Fruit fly (Drosophila melanogaster) whole organism, embryonic: ENCODE measurements around the gene CG32313.

Source experiments
- Asciz ChIP-seq: fragments of 200-800 bp; sonication (Bioruptor generic); optimal IDR thresholded peaks from 2 replicates; lab custom pipeline; 2017; ENCODE audit warnings: missing biosample characterization, mild to moderate bottlenecking, missing genetic modification characterization, missing genetic modification reagents
- CG11696 ChIP-seq: fragments of 200-800 bp; sonication (Bioruptor generic); IDR thresholded peaks from 2 replicates; pipeline ENCODE4 v1.3.6; 2022; ENCODE audit warnings: missing biosample characterization, missing genetic modification characterization
- CG12155 ChIP-seq: fragments of 200-800 bp; sonication (Bioruptor generic); optimal IDR thresholded peaks from 3 replicates; lab custom pipeline; 2016; ENCODE audit warnings: missing biosample characterization, missing genetic modification characterization
- CG12659 ChIP-seq: fragments of 200-800 bp; sonication (Bioruptor generic); optimal IDR thresholded peaks from 3 replicates; lab custom pipeline; 2017; ENCODE audit warnings: mild to moderate bottlenecking, missing biosample characterization, missing genetic modification reagents, missing genetic modification characterization
- CG12769 ChIP-seq: fragments of 200-800 bp; sonication (Bioruptor generic); optimal IDR thresholded peaks from 2 replicates; lab custom pipeline; 2019; ENCODE audit warnings: missing biosample characterization, mild to moderate bottlenecking, missing genetic modification characterization, moderate library complexity
- CG12942 ChIP-seq: fragments of 200-800 bp; sonication (Bioruptor generic); optimal IDR thresholded peaks from 3 replicates; lab custom pipeline; 2016; ENCODE audit warnings: missing biosample characterization, missing genetic modification characterization
- CG15601 ChIP-seq: fragments of 200-800 bp; sonication (Bioruptor generic); optimal IDR thresholded peaks from 3 replicates; lab custom pipeline; 2019; ENCODE audit warnings: missing biosample characterization, mild to moderate bottlenecking, missing genetic modification characterization, moderate library complexity
- CG1603 ChIP-seq: fragments of 200-800 bp; sonication (Bioruptor generic); optimal IDR thresholded peaks from 2 replicates; lab custom pipeline; 2019; ENCODE audit warnings: missing biosample characterization, mild to moderate bottlenecking, missing genetic modification characterization, moderate library complexity
- CG16813 ChIP-seq: fragments of 200-800 bp; sonication (Bioruptor generic); IDR thresholded peaks from 3 replicates; pipeline ENCODE4 v1.3.6; 2022; ENCODE audit warnings: missing biosample characterization, missing genetic modification characterization; ENCODE audit not compliant: partially characterized antibody
- CG17359 ChIP-seq: fragments of 200-800 bp; sonication (Bioruptor generic); optimal IDR thresholded peaks from 3 replicates; lab custom pipeline; 2018; ENCODE audit warnings: missing biosample characterization, mild to moderate bottlenecking, missing genetic modification characterization, moderate library complexity
- CG17802 ChIP-seq: fragments of 200-800 bp; sonication (Bioruptor generic); optimal IDR thresholded peaks from 2 replicates; lab custom pipeline; 2018; ENCODE audit warnings: missing biosample characterization, mild to moderate bottlenecking, missing genetic modification characterization, moderate library complexity
- CG17829 ChIP-seq: fragments of 200-800 bp; optimal IDR thresholded peaks from 2 replicates; lab custom pipeline; 2019; ENCODE audit warnings: missing biosample characterization, mild to moderate bottlenecking, missing genetic modification characterization, moderate library complexity
- CG2678 ChIP-seq: fragments of 200-800 bp; sonication (Bioruptor generic); optimal IDR thresholded peaks from 3 replicates; lab custom pipeline; 2019; ENCODE audit warnings: missing biosample characterization, mild to moderate bottlenecking, missing genetic modification characterization, moderate library complexity
- CG30020 ChIP-seq: fragments of 200-800 bp; optimal IDR thresholded peaks from 2 replicates; lab custom pipeline; 2019; ENCODE audit warnings: missing biosample characterization, mild to moderate bottlenecking, missing genetic modification characterization, moderate library complexity
- CG3838 ChIP-seq: fragments of 200-800 bp; sonication (Bioruptor generic); optimal IDR thresholded peaks from 3 replicates; lab custom pipeline; 2016; ENCODE audit warnings: missing biosample characterization, missing genetic modification characterization
- CG42726 ChIP-seq: fragments of 200-800 bp; sonication (Bioruptor generic); IDR thresholded peaks from 2 replicates; pipeline ENCODE4 v1.3.6; 2022; ENCODE audit warnings: missing biosample characterization, missing genetic modification characterization; ENCODE audit not compliant: partially characterized antibody
- CG6272 ChIP-seq: fragments of 200-800 bp; sonication (Bioruptor generic); IDR thresholded peaks from 2 replicates; pipeline ENCODE4 v1.3.6; 2022; ENCODE audit warnings: missing biosample characterization, missing genetic modification characterization
- CG7839 ChIP-seq: fragments of 200-800 bp; sonication (Bioruptor generic); optimal IDR thresholded peaks from 3 replicates; lab custom pipeline; 2018; ENCODE audit warnings: missing biosample characterization, mild to moderate bottlenecking, missing genetic modification characterization, moderate library complexity
- Deaf1 ChIP-seq: fragments of 200-800 bp; optimal IDR thresholded peaks from 3 replicates; lab custom pipeline; 2019; ENCODE audit warnings: missing biosample characterization, mild to moderate bottlenecking, missing genetic modification characterization, moderate library complexity
- Dll ChIP-seq: fragments of 200-800 bp; sonication (Bioruptor generic); IDR thresholded peaks from 4 replicates; pipeline ENCODE4 v1.3.6; 2022; ENCODE audit warnings: missing biosample characterization, missing genetic modification characterization; ENCODE audit not compliant: partially characterized antibody
- Doc3 ChIP-seq: fragments of 200-800 bp; sonication (Bioruptor generic); IDR thresholded peaks from 3 replicates; pipeline ENCODE4 v1.3.6; 2022; ENCODE audit warnings: missing biosample characterization, missing genetic modification characterization; ENCODE audit not compliant: partially characterized antibody
- Dp ChIP-seq: fragments of 200-800 bp; sonication (Bioruptor generic); optimal IDR thresholded peaks from 2 replicates; lab custom pipeline; 2018; ENCODE audit warnings: missing biosample characterization, mild to moderate bottlenecking, missing genetic modification characterization, moderate library complexity
- Dref ChIP-seq: fragments of 200-800 bp; sonication (Bioruptor generic); IDR thresholded peaks from 2 replicates; pipeline ENCODE4 v1.3.6; 2022; ENCODE audit warnings: missing biosample characterization, missing genetic modification characterization
- ERR ChIP-seq: fragments of 200-800 bp; sonication (Bioruptor generic); optimal IDR thresholded peaks from 2 replicates; lab custom pipeline; 2016; ENCODE audit warnings: missing biosample characterization, missing genetic modification characterization
- Ets97D ChIP-seq: fragments of 200-800 bp; sonication (Bioruptor generic); optimal IDR thresholded peaks from 3 replicates; lab custom pipeline; 2016; ENCODE audit warnings: missing biosample characterization, missing genetic modification characterization
- Gsc ChIP-seq: fragments of 200-800 bp; sonication (Bioruptor generic); IDR thresholded peaks from 2 replicates; pipeline ENCODE4 v1.3.6; 2022; ENCODE audit warnings: missing biosample characterization, missing genetic modification characterization
- HLH4C ChIP-seq: fragments of 200-800 bp; sonication (Bioruptor generic); IDR thresholded peaks from 3 replicates; pipeline ENCODE4 v1.3.6; 2022; ENCODE audit warnings: missing biosample characterization, missing genetic modification characterization; ENCODE audit not compliant: partially characterized antibody
- HLH54F ChIP-seq: fragments of 200-800 bp; sonication (Bioruptor generic); optimal IDR thresholded peaks from 3 replicates; lab custom pipeline; 2016; ENCODE audit warnings: missing biosample characterization, missing genetic modification characterization
- Med ChIP-seq: fragments of 200-800 bp; sonication (Bioruptor generic); peaks from one replicate; lab custom pipeline; 2016; ENCODE audit warnings: missing biosample characterization, missing genetic modification characterization, mild to moderate bottlenecking, inconsistent platforms, moderate library complexity
- PHDP ChIP-seq: fragments of 200-800 bp; sonication (Bioruptor generic); optimal IDR thresholded peaks from 3 replicates; lab custom pipeline; 2018; ENCODE audit warnings: missing biosample characterization, mild to moderate bottlenecking, missing genetic modification characterization, moderate library complexity
- Ravus ChIP-seq: fragments of 200-800 bp; sonication (Bioruptor generic); IDR thresholded peaks from 2 replicates; pipeline ENCODE4 v1.3.6; 2022; ENCODE audit warnings: missing biosample characterization, missing genetic modification characterization
- Rfx ChIP-seq: fragments of 200-800 bp; sonication (Bioruptor generic); IDR thresholded peaks from 2 replicates; pipeline ENCODE4 v1.3.6; 2022; ENCODE audit warnings: missing biosample characterization, missing genetic modification characterization
- Rx ChIP-seq: fragments of 200-800 bp; sonication (Bioruptor generic); IDR thresholded peaks from 2 replicates; pipeline ENCODE4 v1.3.6; 2022; ENCODE audit warnings: missing biosample characterization, missing genetic modification characterization
- Side ChIP-seq: fragments of 200-800 bp; sonication (Bioruptor generic); optimal IDR thresholded peaks from 2 replicates; lab custom pipeline; 2016; ENCODE audit warnings: missing biosample characterization, missing genetic modification characterization
- al ChIP-seq: fragments of 200-800 bp; sonication (Bioruptor generic); IDR thresholded peaks from 2 replicates; pipeline ENCODE4 v1.3.6; 2022; ENCODE audit warnings: missing biosample characterization, missing genetic modification characterization
- corto ChIP-seq: fragments of 200-800 bp; sonication (Bioruptor generic); optimal IDR thresholded peaks from 2 replicates; lab custom pipeline; 2016; ENCODE audit warnings: missing biosample characterization, mild to moderate bottlenecking, missing genetic modification characterization, moderate library complexity
- crol ChIP-seq: fragments of 200-800 bp; sonication (Bioruptor generic); IDR thresholded peaks from 2 replicates; pipeline ENCODE4 v1.3.6; 2022; ENCODE audit warnings: missing biosample characterization, missing genetic modification characterization
- gro ChIP-seq: fragments of 200-800 bp; sonication (Bioruptor generic); optimal IDR thresholded peaks from 2 replicates; lab custom pipeline; 2016; ENCODE audit warnings: missing biosample characterization, missing genetic modification characterization
- inv ChIP-seq: fragments of 200-800 bp; sonication (Bioruptor generic); IDR thresholded peaks from 2 replicates; pipeline ENCODE4 v1.3.6; 2022; ENCODE audit warnings: missing biosample characterization, missing genetic modification characterization; ENCODE audit not compliant: partially characterized antibody
- lab ChIP-seq: fragments of 200-800 bp; sonication (Bioruptor generic); optimal IDR thresholded peaks from 3 replicates; lab custom pipeline; 2017; ENCODE audit warnings: missing biosample characterization, missing genetic modification characterization, mild to moderate bottlenecking, moderate library complexity, missing genetic modification reagents
- mirr ChIP-seq: fragments of 200-800 bp; sonication (Bioruptor generic); optimal IDR thresholded peaks from 3 replicates; lab custom pipeline; 2018; ENCODE audit warnings: missing biosample characterization, mild to moderate bottlenecking, missing genetic modification characterization
- peb ChIP-seq: fragments of 200-800 bp; sonication (Bioruptor generic); IDR thresholded peaks from 2 replicates; pipeline ENCODE4 v1.3.6; 2022; ENCODE audit warnings: missing biosample characterization, missing genetic modification characterization
- pfk ChIP-seq: fragments of 200-800 bp; sonication (Bioruptor generic); optimal IDR thresholded peaks from 2 replicates; lab custom pipeline; 2018; ENCODE audit warnings: missing biosample characterization, mild to moderate bottlenecking, missing genetic modification characterization, moderate library complexity
- scrt ChIP-seq: fragments of 200-800 bp; sonication (Bioruptor generic); optimal IDR thresholded peaks from 2 replicates; lab custom pipeline; 2018; ENCODE audit warnings: missing biosample characterization, mild to moderate bottlenecking, missing genetic modification characterization, moderate library complexity
- tna ChIP-seq: fragments of 200-800 bp; sonication (Bioruptor generic); IDR thresholded peaks from 2 replicates; pipeline ENCODE4 v1.3.6; 2022; ENCODE audit warnings: missing biosample characterization, missing genetic modification characterization; ENCODE audit not compliant: partially characterized antibody
- trem ChIP-seq: fragments of 200-800 bp; optimal IDR thresholded peaks from 3 replicates; lab custom pipeline; 2019; ENCODE audit warnings: missing biosample characterization, mild to moderate bottlenecking, missing genetic modification characterization, moderate library complexity
- unpg ChIP-seq: fragments of 200-800 bp; sonication (Bioruptor generic); optimal IDR thresholded peaks from 3 replicates; lab custom pipeline; 2018; ENCODE audit warnings: missing biosample characterization, mild to moderate bottlenecking, missing genetic modification characterization, moderate library complexity
- vnd ChIP-seq: fragments of 200-800 bp; sonication (Bioruptor generic); IDR thresholded peaks from 3 replicates; pipeline ENCODE4 v1.3.6; 2022; ENCODE audit warnings: missing biosample characterization, missing genetic modification characterization; ENCODE audit not compliant: partially characterized antibody
- vvl ChIP-seq: fragments of 200-800 bp; sonication (Bioruptor generic); IDR thresholded peaks from 2 replicates; pipeline ENCODE4 v1.3.6; 2022; ENCODE audit warnings: missing biosample characterization, missing genetic modification characterization

Gene CG32313

DNA sequence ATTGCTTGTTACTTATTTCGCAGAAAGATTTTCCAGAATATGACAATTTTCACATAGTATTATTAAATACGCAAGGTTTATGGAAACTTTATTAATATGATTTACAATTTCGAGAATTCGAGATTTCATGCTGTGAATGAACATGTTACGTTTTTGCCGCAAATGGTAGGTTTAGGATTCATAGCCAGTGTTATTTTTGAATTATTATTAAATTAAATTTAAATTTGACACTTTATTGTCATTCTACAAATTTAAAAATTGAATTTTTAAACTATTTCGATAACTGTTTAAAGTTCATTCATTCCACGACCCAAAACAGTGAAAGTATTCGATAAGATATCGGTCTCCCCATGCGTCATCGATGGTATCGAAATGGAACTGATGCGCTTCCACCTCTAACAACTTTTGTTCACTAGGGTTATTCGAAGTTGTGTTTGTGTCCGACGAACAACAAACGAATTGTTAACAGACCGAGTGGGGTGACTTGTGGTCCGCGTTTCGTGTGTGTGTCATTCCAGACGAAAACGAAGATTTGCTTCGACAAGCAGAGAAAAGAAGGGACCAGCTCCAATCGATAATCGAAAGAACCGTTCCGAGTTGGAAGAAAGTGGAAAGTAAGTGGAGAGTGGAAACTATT is at the start of gene CG32313, which contains the start of gene Pcyt1 (continued):
- TF ChIP-seq CG1603 (tag; lab: Kevin White, UChicago) (peak; percentile 77), crol (GFP tag; lab: Robert Waterston, UW) (no peak), CG2678 (peak; percentile 23), CG12659 (GFP tag; lab: Kevin White, UChicago) (peak; percentile 62), CG12155 (peak; percentile 12), scrt (peak; percentile 35), mirr (GFP tag; lab: Kevin White, UChicago) (peak; percentile 53), peb (GFP tag; lab: Robert Waterston, UW) (no peak), HLH54F (GFP tag; lab: Kevin White, UChicago) (no peak), Ravus (GFP tag; lab: Robert Waterston, UW) (no peak), lab (GFP tag; lab: Kevin White, UChicago) (peak; percentile 27), inv (GFP tag; lab: Robert Waterston, UW) (peak; percentile 79), PHDP (tag; lab: Kevin White, UChicago) (peak; percentile 42), unpg (no peak), trem (peak; percentile 65), Dll (GFP tag; lab: Robert Waterston, UW) (peak; percentile 85), CG16813 (GFP tag; lab: Robert Waterston, UW) (peak; percentile 86), HLH4C (GFP tag; lab: Robert Waterston, UW) (peak; percentile 91), CG11696 (GFP tag; lab: Robert Waterston, UW) (no peak), CG6272 (no peak), Med (peak; percentile 82), Dref (GFP tag; lab: Robert Waterston, UW) (peak; percentile 97), CG17802 (tag; lab: Kevin White, UChicago) (no peak), CG30020 (tag; lab: Kevin White, UChicago) (peak; percentile 66), Deaf1 (tag; lab: Kevin White, UChicago) (peak; percentile 61), CG3838 (GFP tag; lab: Kevin White, UChicago) (peak; percentile 94), CG17829 (peak; percentile 6), CG15601 (tag; lab: Kevin White, UChicago) (peak; percentile 25), Rfx (GFP tag; lab: Robert Waterston, UW) (peak; percentile 23; the same call in 1 of the 2 replicates), gro (GFP tag; lab: Kevin White, UChicago) (peak; percentile 76), Ets97D (GFP tag; lab: Kevin White, UChicago) (peak; percentile 46), CG17359 (tag; lab: Kevin White, UChicago) (peak; percentile 17), corto (GFP tag; lab: Kevin White, UChicago) (peak; percentile 8), vnd (peak; percentile 79), CG12769 (tag; lab: Kevin White, UChicago) (peak; percentile 15), Doc3 (GFP tag; lab: Robert Waterston, UW) (peak; percentile 81), CG12942 (GFP tag; lab: Kevin White, UChicago) (peak; percentile 17), Gsc (GFP tag; lab: Robert Waterston, UW) (no peak), Side (GFP tag; lab: Kevin White, UChicago) (peak; percentile 25), al (GFP tag; lab: Robert Waterston, UW) (no peak), Asciz (GFP tag; lab: Kevin White, UChicago) (peak; percentile 12), ERR (GFP tag; lab: Kevin White, UChicago) (peak; percentile 38), tna (GFP tag; lab: Robert Waterston, UW) (peak; percentile 77), vvl (GFP tag; lab: Robert Waterston, UW) (peak; percentile 35), Rx (GFP tag; lab: Robert Waterston, UW) (no peak), CG42726 (GFP tag; lab: Robert Waterston, UW) (peak; percentile 86), Dp (peak; percentile 79), pfk (GFP tag; lab: Kevin White, UChicago) (peak; percentile 90), CG7839 (tag; lab: Kevin White, UChicago) (peak; percentile 3)
